Fruit fly (Drosophila melanogaster) whole organism: ENCODE results near the gene Hsp27.
A peak's percentile ranks its signal among the peaks of the same experiment; 100 is the strongest.

Source experiments
- CG8478 ChIP-seq: fragments of >200 bp; optimal IDR thresholded peaks from 2 replicates; lab custom pipeline; 2018; ENCODE audit warnings: inconsistent platforms
- Dll ChIP-seq: fragments of >200 bp; optimal IDR thresholded peaks from 2 replicates; lab custom pipeline; 2017
- EcR ChIP-seq, 2 experiments: fragments of >200 bp; optimal IDR thresholded peaks; 2 replicates each; lab custom pipeline; 2017; ENCODE audit warnings: missing biosample characterization in 2 of 2, missing genetic modification characterization in 2 of 2, missing genetic modification reagents in 2 of 2
- pan ChIP-seq: fragments of >200 bp; optimal IDR thresholded peaks from 2 replicates; lab custom pipeline; 2017
- psq ChIP-seq: fragments of >200 bp; optimal IDR thresholded peaks from 2 replicates; lab custom pipeline; 2017
- usp ChIP-seq: fragments of >200 bp; optimal IDR thresholded peaks from 2 replicates; lab custom pipeline; 2017; ENCODE audit warnings: missing biosample characterization, missing genetic modification characterization, mixed read lengths

The Hsp27 gene

dm6 chr3L:9373374-9374004 lies 10.4 kb upstream of the Hsp27 start:
- TF ChIP-seq EcR (GFP tag; optimal IDR thresholded peaks at IDR 0.05; lab: Kevin White, UChicago) (peak; percentile 26 to 68), pan (lab: Kevin White, UChicago) (no peak)

- no peak for TF ChIP-seq Dll
- TF ChIP-seq pan (lab: Kevin White, UChicago), result no peak
- no peak for TF ChIP-seq usp (GFP tag; lab: Kevin White, UChicago)
- TF ChIP-seq CG8478 (lab: Kevin White, UChicago), result no peak
- no peak for TF ChIP-seq EcR (GFP tag; optimal IDR thresholded peaks at IDR 0.05; lab: Kevin White, UChicago)
- no peak for TF ChIP-seq psq
Measured at dm6 chr3L:9375130-9375529, 8.7 kb upstream of the Hsp27 start, which contains the start of gene CG4461. CG4461 (plus strand) TSS chr3L:9375430.

dm6 chr3L:9376573-9376972 lies 7.3 kb upstream of the Hsp27 start:
- no peak for TF ChIP-seq CG8478 (lab: Kevin White, UChicago)

- TF ChIP-seq EcR (GFP tag; optimal IDR thresholded peaks at IDR 0.05; lab: Kevin White, UChicago), result peak; percentile 74 to 96
- no peak for TF ChIP-seq usp (GFP tag; lab: Kevin White, UChicago)
Measured at dm6 chr3L:9377198-9378035, 6.4 kb upstream of the Hsp27 start, which contains the start of gene Hsp26. Hsp26 (minus strand) TSS chr3L:9377427.

dm6 chr3L:9379484-9380343 lies 4.1 kb upstream of the Hsp27 start, which contains the start of gene Hsp67Ba:
Hsp67Ba (minus strand) TSS chr3L:9379534.
- TF ChIP-seq psq, result no peak
- TF ChIP-seq Dll, result peak; percentile 20

- no peak for TF ChIP-seq CG8478 (lab: Kevin White, UChicago)
- no peak for TF ChIP-seq pan (lab: Kevin White, UChicago)
- TF ChIP-seq Dll, result no peak
- no peak for TF ChIP-seq psq
- TF ChIP-seq EcR (GFP tag; optimal IDR thresholded peaks at IDR 0.05; lab: Kevin White, UChicago), result no peak
- TF ChIP-seq usp (GFP tag; lab: Kevin White, UChicago), result no peak
Measured at dm6 chr3L:9380344-9380849, 3.5 kb upstream of the Hsp27 start.

dm6 chr3L:9381602-9382001 lies 2.3 kb upstream of the Hsp27 start, which contains the start of gene Hsp23:
Hsp23 (plus strand) TSS chr3L:9381882.
- TF ChIP-seq EcR (GFP tag; optimal IDR thresholded peaks at IDR 0.05; lab: Kevin White, UChicago), result peak in 1 of 2 experiments; percentile 48
- no peak for TF ChIP-seq CG8478 (lab: Kevin White, UChicago)
- TF ChIP-seq usp (GFP tag; lab: Kevin White, UChicago), result no peak
- no peak for TF ChIP-seq psq
- TF ChIP-seq pan (lab: Kevin White, UChicago), result no peak
- peak; percentile 18 for TF ChIP-seq Dll

dm6 chr3L:9384445-9385079 lies 699 bp downstream of the Hsp27 start:
- TF ChIP-seq Dll, result no peak
- TF ChIP-seq EcR (GFP tag; optimal IDR thresholded peaks at IDR 0.05; lab: Kevin White, UChicago), result peak in 1 of 2 experiments; percentile 17

- TF ChIP-seq EcR (GFP tag; optimal IDR thresholded peaks at IDR 0.05; lab: Kevin White, UChicago) (no peak), CG8478 (lab: Kevin White, UChicago) (no peak), Dll (no peak), psq (no peak), pan (lab: Kevin White, UChicago) (no peak), usp (GFP tag; lab: Kevin White, UChicago) (no peak)
Measured at dm6 chr3L:9391340-9391980, 7.6 kb downstream of the Hsp27 start.

- TF ChIP-seq Dll, result no peak
- no peak for TF ChIP-seq EcR (GFP tag; optimal IDR thresholded peaks at IDR 0.05; lab: Kevin White, UChicago)
- TF ChIP-seq usp (GFP tag; lab: Kevin White, UChicago), result no peak
- no peak for TF ChIP-seq pan (lab: Kevin White, UChicago)
- no peak for TF ChIP-seq CG8478 (lab: Kevin White, UChicago)
- TF ChIP-seq psq, result no peak
Measured at dm6 chr3L:9396038-9396437, 12.2 kb downstream of the Hsp27 start.

- TF ChIP-seq pan (lab: Kevin White, UChicago), result no peak
- TF ChIP-seq Dll, result no peak
- TF ChIP-seq CG8478 (lab: Kevin White, UChicago), result no peak
Measured at dm6 chr3L:9396704-9397103, 12.8 kb downstream of the Hsp27 start.
